Worm (Caenorhabditis elegans) whole organism, young adult: ENCODE measurements around the gene B0554.1.

Experiments used
- B0261.1 ChIP-seq: sonication (generic microtip); optimal IDR thresholded peaks from 2 replicates; lab custom pipeline; 2016; ENCODE audit warnings: mild to moderate bottlenecking, missing genetic modification characterization, moderate library complexity, missing compliant biosample characterization
- C06A6.2 ChIP-seq: fragments of 200-800 bp; sonication (Bioruptor generic); conservative IDR thresholded peaks from 2 replicates; pipeline ENCODE4 v1.3.6; 2022; ENCODE audit warnings: missing genetic modification characterization, missing compliant biosample characterization
- C17E4.6 ChIP-seq: fragments of 200-800 bp; sonication (Bioruptor generic); IDR thresholded peaks from 2 replicates; pipeline ENCODE4 v1.3.6; 2022; ENCODE audit warnings: missing genetic modification reagents, missing genetic modification characterization, missing compliant biosample characterization
- F33H1.4 ChIP-seq: fragments of 200-800 bp; sonication (Bioruptor generic); IDR thresholded peaks from 2 replicates; pipeline ENCODE4 v1.3.6; 2022; ENCODE audit warnings: missing genetic modification reagents, missing genetic modification characterization, missing compliant biosample characterization
- F49E8.2 ChIP-seq: sonication (generic microtip); optimal IDR thresholded peaks from 3 replicates; lab custom pipeline; 2017; ENCODE audit warnings: missing genetic modification characterization, mild to moderate bottlenecking, missing compliant biosample characterization, antibody characterized with exemption, moderate library complexity; ENCODE audit not compliant: insufficient read depth
- F52B5.7 ChIP-seq: sonication (generic microtip); optimal IDR thresholded peaks from 2 replicates; lab custom pipeline; 2016; ENCODE audit warnings: mild to moderate bottlenecking, missing genetic modification characterization, missing compliant biosample characterization
- F55B11.4 ChIP-seq: sonication (generic microtip); optimal IDR thresholded peaks from 2 replicates; lab custom pipeline; 2016; ENCODE audit warnings: missing compliant biosample characterization, missing genetic modification characterization, borderline replicate concordance; ENCODE audit not compliant: insufficient read depth
- T07F8.4 ChIP-seq: sonication (generic microtip); optimal IDR thresholded peaks from 2 replicates; lab custom pipeline; 2016; ENCODE audit warnings: mild to moderate bottlenecking, missing genetic modification characterization, moderate library complexity, missing compliant biosample characterization
- Y56A3A.18 ChIP-seq: fragments of 200-800 bp; sonication (Bioruptor generic); IDR thresholded peaks from 2 replicates; pipeline ENCODE4 v1.3.6; 2022; ENCODE audit warnings: missing genetic modification reagents, missing genetic modification characterization, missing compliant biosample characterization
- Y79H2A.3 ChIP-seq: fragments of 200-800 bp; sonication (Bioruptor generic); conservative IDR thresholded peaks from 2 replicates; pipeline ENCODE4 v1.3.6; 2022; ENCODE audit warnings: missing genetic modification reagents, missing genetic modification characterization, missing compliant biosample characterization
- akir-1 ChIP-seq: fragments of 200-800 bp; sonication (Bioruptor generic); optimal IDR thresholded peaks from 2 replicates; lab custom pipeline; 2018; ENCODE audit warnings: mild to moderate bottlenecking, missing genetic modification characterization, moderate library complexity, missing compliant biosample characterization
- attf-6 ChIP-seq: fragments of 200-800 bp; sonication (Bioruptor generic); IDR thresholded peaks from 2 replicates; pipeline ENCODE4 v1.3.6; 2022; ENCODE audit warnings: missing genetic modification reagents, missing genetic modification characterization, missing compliant biosample characterization
- ceh-58 ChIP-seq: fragments of 200-800 bp; sonication (Bioruptor generic); IDR thresholded peaks from 2 replicates; pipeline ENCODE4 v1.3.6; 2022; ENCODE audit warnings: missing genetic modification characterization, missing compliant biosample characterization
- ceh-79 ChIP-seq: sonication (generic microtip); optimal IDR thresholded peaks from 2 replicates; lab custom pipeline; 2017; ENCODE audit warnings: mild to moderate bottlenecking, missing genetic modification characterization, missing compliant biosample characterization
- egl-18 ChIP-seq: fragments of 200-800 bp; sonication (Bioruptor generic); IDR thresholded peaks from 2 replicates; pipeline ENCODE4 v1.3.6; 2022; ENCODE audit warnings: missing genetic modification reagents, missing genetic modification characterization, missing compliant biosample characterization
- egl-44 ChIP-seq: fragments of 200-800 bp; sonication (Bioruptor generic); IDR thresholded peaks from 2 replicates; pipeline ENCODE4 v1.3.6; 2022; ENCODE audit warnings: missing genetic modification reagents, missing genetic modification characterization, missing compliant biosample characterization
- gei-17 ChIP-seq: fragments of 200-800 bp; sonication (Bioruptor generic); optimal IDR thresholded peaks from 2 replicates; lab custom pipeline; 2018; ENCODE audit warnings: mild to moderate bottlenecking, missing genetic modification characterization, missing compliant biosample characterization
- hlh-12 ChIP-seq: sonication (generic microtip); optimal IDR thresholded peaks from 2 replicates; lab custom pipeline; 2016; ENCODE audit warnings: missing genetic modification characterization, missing compliant biosample characterization
- hmg-1.2 ChIP-seq: fragments of 200-800 bp; sonication (Bioruptor generic); IDR thresholded peaks from 2 replicates; pipeline ENCODE4 v1.3.6; 2022; ENCODE audit warnings: missing genetic modification reagents, missing genetic modification characterization, missing compliant biosample characterization
- hrde-1 ChIP-seq: sonication (generic microtip); optimal IDR thresholded peaks from 2 replicates; lab custom pipeline; 2016; ENCODE audit warnings: missing genetic modification characterization, mild to moderate bottlenecking, missing compliant biosample characterization, moderate library complexity, missing genotype, missing genetic modification reagents, borderline replicate concordance
- lin-54 ChIP-seq: fragments of 200-800 bp; sonication (Bioruptor generic); optimal IDR thresholded peaks from 2 replicates; lab custom pipeline; 2018; ENCODE audit warnings: mild to moderate bottlenecking, missing genetic modification characterization, missing compliant biosample characterization
- nfyb-1 ChIP-seq: fragments of 200-800 bp; sonication (Bioruptor generic); IDR thresholded peaks from 2 replicates; pipeline ENCODE4 v1.3.6; 2022; ENCODE audit warnings: missing genetic modification reagents, missing genetic modification characterization, missing compliant biosample characterization
- nhr-179 ChIP-seq: sonication (generic microtip); optimal IDR thresholded peaks from 2 replicates; lab custom pipeline; 2016; ENCODE audit warnings: mild to moderate bottlenecking, missing genetic modification characterization, missing compliant biosample characterization
- nhr-80 ChIP-seq: sonication (generic microtip); optimal IDR thresholded peaks from 2 replicates; lab custom pipeline; 2016; ENCODE audit warnings: missing genetic modification characterization, missing compliant biosample characterization
- pha-4 ChIP-seq: fragments of 150-350 bp; sonication (generic microtip); optimal IDR thresholded peaks from 2 replicates; lab custom pipeline; 2014; ENCODE audit warnings: missing biosample characterization, missing genetic modification reagents, missing genetic modification characterization
- rcor-1 ChIP-seq: fragments of 200-800 bp; sonication (Bioruptor generic); IDR thresholded peaks from 2 replicates; pipeline ENCODE4 v1.3.6; 2022; ENCODE audit warnings: missing genetic modification reagents, missing genetic modification characterization, missing compliant biosample characterization
- rpc-1 ChIP-seq, 2 experiments: fragments of 150-350 bp in 1 of 2; sonication (generic microtip) in 1 of 2; optimal IDR thresholded peaks; 2 replicates each; lab custom pipeline; 2014 to 2018; ENCODE audit warnings: missing biosample characterization in 1 of 2, missing genetic modification characterization in 1 of 2, missing genetic modification reagents in 1 of 2, missing genotype in 1 of 2
- sdz-38 ChIP-seq: sonication (generic microtip); optimal IDR thresholded peaks from 2 replicates; lab custom pipeline; 2016; ENCODE audit warnings: missing genotype, missing genetic modification characterization, missing compliant biosample characterization
- snpc-1.1 ChIP-seq: sonication (generic microtip); optimal IDR thresholded peaks from 2 replicates; lab custom pipeline; 2017; ENCODE audit warnings: missing genetic modification characterization, mild to moderate bottlenecking, missing compliant biosample characterization, antibody characterized with exemption, moderate library complexity, missing genotype, missing genetic modification reagents; ENCODE audit not compliant: insufficient read depth
- snpc-4 ChIP-seq, 5 experiments: fragments of 150-350 bp in 1 of 5; sonication (generic microtip) in 4 of 5; optimal IDR thresholded peaks; 2 replicates each; lab custom pipeline; 2014 to 2018; ENCODE audit warnings: missing genetic modification characterization in 5 of 5, missing biosample characterization in 3 of 5, antibody characterized with exemption in 2 of 5, mild to moderate bottlenecking in 2 of 5, missing compliant biosample characterization in 2 of 5, missing genotype in 2 of 5, moderate library complexity in 2 of 5, missing genetic modification reagents in 1 of 5
- sptf-2 ChIP-seq: fragments of 200-800 bp; sonication (Bioruptor generic); optimal IDR thresholded peaks from 2 replicates; lab custom pipeline; 2018; ENCODE audit warnings: mild to moderate bottlenecking, missing genetic modification characterization, missing compliant biosample characterization
- unc-62 ChIP-seq: fragments of 150-350 bp; optimal IDR thresholded peaks from 2 replicates; lab custom pipeline; 2014; ENCODE audit warnings: missing biosample characterization, missing genetic modification reagents, missing genetic modification characterization
- zfh-2 ChIP-seq: fragments of 200-800 bp; sonication (Bioruptor generic); conservative IDR thresholded peaks from 2 replicates; pipeline ENCODE4 v1.3.6; 2022; ENCODE audit warnings: missing genetic modification reagents, missing genetic modification characterization, missing compliant biosample characterization
- ztf-22 ChIP-seq: fragments of 200-800 bp; sonication (Bioruptor generic); optimal IDR thresholded peaks from 2 replicates; lab custom pipeline; 2018; ENCODE audit warnings: mild to moderate bottlenecking, missing genetic modification characterization, moderate library complexity, missing compliant biosample characterization
- ztf-25 ChIP-seq: fragments of 200-800 bp; sonication (Bioruptor generic); IDR thresholded peaks from 2 replicates; pipeline ENCODE4 v1.3.6; 2022; ENCODE audit warnings: missing genetic modification reagents, missing genetic modification characterization, missing compliant biosample characterization
- ztf-26 ChIP-seq: sonication (generic microtip); optimal IDR thresholded peaks from 2 replicates; lab custom pipeline; 2017; ENCODE audit warnings: missing genetic modification characterization, missing compliant biosample characterization
- ztf-6 ChIP-seq: fragments of 200-800 bp; sonication (Bioruptor generic); IDR thresholded peaks from 2 replicates; pipeline ENCODE4 v1.3.6; 2022; ENCODE audit warnings: missing genetic modification reagents, missing genetic modification characterization, missing compliant biosample characterization

The B0554.1 gene

DNA sequence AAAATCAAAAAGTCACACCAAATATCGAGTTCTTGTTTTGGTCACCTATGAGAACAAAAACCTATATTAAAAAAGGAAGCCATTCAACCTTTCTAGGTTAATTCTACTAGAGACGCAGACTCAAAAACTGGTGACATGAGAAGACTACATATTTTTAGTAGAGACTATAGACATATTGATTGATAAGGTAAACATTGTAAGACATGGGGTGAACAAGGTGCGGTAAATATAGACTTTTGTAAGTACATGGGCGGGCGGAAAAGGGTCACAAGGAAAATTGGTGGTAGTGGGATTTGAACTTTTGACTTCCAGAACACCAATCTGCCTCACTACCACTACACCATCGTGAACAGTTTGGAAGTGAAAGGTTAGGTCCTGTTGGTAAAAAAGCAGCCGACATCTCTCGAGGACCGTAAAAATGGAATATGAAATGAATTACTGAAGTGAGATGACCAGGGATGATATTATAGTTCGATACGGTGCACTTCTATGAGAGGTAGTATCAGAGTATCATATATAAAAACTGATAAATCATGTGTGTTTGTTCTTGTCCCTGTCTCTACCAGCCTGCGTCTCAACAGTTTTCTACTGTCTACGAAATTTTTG lies 46.2 kb downstream of the B0554.1 start, which contains the start of gene nhr-212:
TSS of gene nhr-212 (plus strand) at position 573 of the 606 bp plus-strand sequence.
- no peak for TF ChIP-seq gei-17 (GFP tag; lab: Kevin White, UChicago)
- TF ChIP-seq nhr-80, result peak; percentile 4
- peak; percentile 11; the same call in 1 of the 2 replicates for TF ChIP-seq hmg-1.2 (GFP tag; lab: Robert Waterston, UW)
- no peak for TF ChIP-seq attf-6 (GFP tag; lab: Robert Waterston, UW)
- no peak for TF ChIP-seq C17E4.6 (GFP tag; lab: Robert Waterston, UW)
- no peak for TF ChIP-seq rpc-1 (optimal IDR thresholded peaks at IDR 0.05; lab: Kevin White, UChicago)
- peak; percentile 17 for TF ChIP-seq rpc-1 (tag; optimal IDR thresholded peaks at IDR 0.05; lab: Kevin White, UChicago)
- no peak for TF ChIP-seq snpc-4 (GFP tag; optimal IDR thresholded peaks at IDR 0.05; lab: Kevin White, UChicago)
- TF ChIP-seq snpc-4 (tag; optimal IDR thresholded peaks at IDR 0.05; lab: Kevin White, UChicago), result peak in 2 of 4 experiments; percentile 53 to 77

ce11 chrV:486684-487083 lies 48.5 kb downstream of the B0554.1 start, which contains the start of gene nhr-211:
Gene nhr-211, plus strand, starts transcription at chrV:486984.
- no peak for TF ChIP-seq unc-62 (GFP tag; lab: Kevin White, UChicago)
- TF ChIP-seq egl-18 (GFP tag; lab: Robert Waterston, UW), result no peak
- no peak for TF ChIP-seq egl-44 (GFP tag; lab: Robert Waterston, UW)
- no peak for TF ChIP-seq nfyb-1 (GFP tag; lab: Robert Waterston, UW)
- TF ChIP-seq akir-1 (GFP tag; lab: Kevin White, UChicago), result no peak
- no peak for TF ChIP-seq F33H1.4
- TF ChIP-seq ceh-79, result no peak
- TF ChIP-seq ztf-22, result no peak
- no peak for TF ChIP-seq hlh-12
- TF ChIP-seq C06A6.2 (GFP tag; lab: Robert Waterston, UW), result no peak
- TF ChIP-seq rpc-1 (optimal IDR thresholded peaks at IDR 0.05; lab: Kevin White, UChicago), result no peak
- no peak for TF ChIP-seq rpc-1 (tag; optimal IDR thresholded peaks at IDR 0.05; lab: Kevin White, UChicago)
- TF ChIP-seq F52B5.7, result no peak
- no peak for TF ChIP-seq hrde-1 (tag; lab: Kevin White, UChicago)
- no peak for TF ChIP-seq sptf-2 (GFP tag; lab: Kevin White, UChicago)
- no peak for TF ChIP-seq rcor-1
- no peak for TF ChIP-seq sdz-38 (tag; lab: Kevin White, UChicago)
- TF ChIP-seq snpc-1.1, result no peak
- no peak for TF ChIP-seq pha-4 (tag; lab: Kevin White, UChicago)
- TF ChIP-seq ztf-26 (tag; lab: Kevin White, UChicago), result no peak

DNA sequence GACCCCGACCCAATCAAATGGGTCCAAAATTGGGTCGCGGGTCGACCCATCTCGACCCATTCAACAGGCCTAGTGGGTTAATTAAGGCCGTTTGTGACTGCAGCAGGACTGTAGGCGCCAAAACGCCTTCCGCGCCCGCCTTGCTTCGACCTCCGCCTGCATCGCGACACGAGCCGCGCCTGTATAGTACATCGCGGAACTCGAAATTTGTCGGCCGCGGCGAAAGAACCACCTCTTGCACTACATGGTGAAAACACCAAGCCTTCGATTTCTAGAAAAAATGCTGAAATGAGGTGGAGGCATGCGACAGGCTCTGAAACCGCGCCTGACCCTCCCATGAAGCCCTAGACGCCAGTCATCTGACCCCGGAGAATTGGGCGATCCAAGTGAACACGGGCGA lies 49.8 kb downstream of the B0554.1 start:
- TF ChIP-seq ztf-25 (GFP tag; lab: Robert Waterston, UW) (no peak), zfh-2 (GFP tag; lab: Robert Waterston, UW) (peak; percentile 58), snpc-4 (GFP tag; optimal IDR thresholded peaks at IDR 0.05; lab: Kevin White, UChicago) (no peak), snpc-4 (tag; optimal IDR thresholded peaks at IDR 0.05; lab: Kevin White, UChicago) (peak in 2 of 4 experiments; percentile 57 to 72), hrde-1 (tag; lab: Kevin White, UChicago) (no peak), C17E4.6 (GFP tag; lab: Robert Waterston, UW) (no peak), hmg-1.2 (GFP tag; lab: Robert Waterston, UW) (peak; percentile 13; the same call in 1 of the 2 replicates), nhr-179 (tag; lab: Kevin White, UChicago) (no peak), lin-54 (GFP tag; lab: Kevin White, UChicago) (no peak), ztf-6 (GFP tag; lab: Robert Waterston, UW) (no peak), T07F8.4 (no peak), F55B11.4 (no peak), attf-6 (GFP tag; lab: Robert Waterston, UW) (no peak), Y56A3A.18 (GFP tag; lab: Robert Waterston, UW) (no peak), egl-18 (GFP tag; lab: Robert Waterston, UW) (no peak), Y79H2A.3 (GFP tag; lab: Robert Waterston, UW) (no peak), F49E8.2 (tag; lab: Kevin White, UChicago) (no peak), ceh-58 (GFP tag; lab: Robert Waterston, UW) (no peak), B0261.1 (tag; lab: Kevin White, UChicago) (no peak)
- TF ChIP-seq, all 124 proteins: peak for 3
